Worm (Caenorhabditis elegans): ENCODE measurements around the gene dmsr-11.

DNA sequence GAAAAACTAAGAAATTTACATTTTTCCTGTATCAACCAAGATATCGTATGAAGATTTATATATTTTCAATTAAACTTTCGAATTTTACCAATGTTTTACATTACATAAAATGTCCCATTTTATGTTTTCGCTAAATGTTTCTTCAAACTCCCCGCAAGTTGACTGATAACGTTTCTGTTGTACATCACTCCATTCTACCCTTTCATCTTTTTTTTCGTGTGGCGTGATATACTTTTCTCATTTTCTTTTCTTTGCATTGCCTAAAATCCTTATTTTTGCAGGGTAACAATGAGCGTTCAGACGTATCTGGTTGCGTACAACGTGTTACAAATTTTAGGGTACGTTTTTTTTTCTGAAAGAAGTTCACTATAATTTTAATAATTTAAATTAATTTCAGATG, 35.1 kb upstream of the dmsr-11 start, which contains the start of gene hpo-8:
- TF ChIP-seq zag-1 (tag; optimal IDR thresholded peaks at IDR 0.05) (no peak), lin-15B (tag; optimal IDR thresholded peaks at IDR 0.05) (no peak), nhr-237 (tag; optimal IDR thresholded peaks at IDR 0.05) (no peak), unc-39 (tag; optimal IDR thresholded peaks at IDR 0.05) (no peak)

All from whole organism, L3 larva.